Worm (Caenorhabditis elegans) whole organism, late embryonic: Measurements from ENCODE around the gene ccch-5.

Experiments
- ama-1 ChIP-seq: fragments of 150-350 bp; optimal IDR thresholded peaks from 2 replicates; lab custom pipeline; 2014
- ceh-30 ChIP-seq: fragments of 150-350 bp; optimal IDR thresholded peaks from 2 replicates; lab custom pipeline; 2014; ENCODE audit warnings: missing biosample characterization, missing genetic modification characterization
- ceh-48 ChIP-seq: sonication (generic microtip); optimal IDR thresholded peaks from 2 replicates; lab custom pipeline; 2016; ENCODE audit warnings: missing genetic modification characterization, inconsistent platforms, missing compliant biosample characterization
- dmd-4 ChIP-seq: sonication (generic microtip); optimal IDR thresholded peaks from 2 replicates; lab custom pipeline; 2016; ENCODE audit warnings: borderline replicate concordance, missing genetic modification characterization, missing compliant biosample characterization
- hlh-6 ChIP-seq: sonication (generic microtip); optimal IDR thresholded peaks from 2 replicates; lab custom pipeline; 2016; ENCODE audit warnings: missing genotype, missing genetic modification characterization, missing compliant biosample characterization
- lin-11 ChIP-seq: fragments of 200-800 bp; sonication (Bioruptor generic); optimal IDR thresholded peaks from 2 replicates; lab custom pipeline; 2018; ENCODE audit warnings: mild to moderate bottlenecking, missing genetic modification characterization, missing compliant biosample characterization
- nhr-11 ChIP-seq: fragments of 150-350 bp; optimal IDR thresholded peaks from 2 replicates; lab custom pipeline; 2014; ENCODE audit warnings: missing biosample characterization, missing genetic modification characterization
- sox-2 ChIP-seq: fragments of 200-800 bp; sonication (Bioruptor generic); IDR thresholded peaks from 2 replicates; pipeline ENCODE4 v1.3.6; 2022; ENCODE audit warnings: missing genetic modification reagents, missing genetic modification characterization, missing compliant biosample characterization

DNA sequence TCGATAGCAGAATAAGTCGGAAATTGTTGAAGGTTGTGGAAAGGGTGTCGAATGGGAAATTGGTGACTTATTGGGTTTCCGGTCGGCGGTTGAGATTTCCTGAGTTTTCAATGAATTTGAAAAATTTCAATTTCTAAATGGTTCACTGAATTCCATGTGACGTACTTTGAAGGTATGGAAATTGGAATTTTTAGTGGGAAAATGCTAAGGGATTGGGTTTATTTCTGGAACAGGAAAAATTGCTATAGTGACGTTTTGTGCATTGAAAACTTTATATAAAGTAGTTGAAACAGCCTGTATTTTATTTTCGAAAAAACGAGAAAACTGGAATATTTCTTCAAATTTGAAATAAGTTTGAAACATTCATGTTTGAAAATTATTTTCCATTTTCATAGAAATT lies 9.8 kb upstream of the ccch-5 start, which contains the start of gene pnc-2:
- no peak for TF ChIP-seq ceh-48 (tag; lab: Kevin White, UChicago)
- TF ChIP-seq nhr-11, result no peak
- no peak for TF ChIP-seq ceh-30
- TF ChIP-seq hlh-6 (tag; lab: Kevin White, UChicago), result no peak
- no peak for TF ChIP-seq lin-11 (tag; lab: Kevin White, UChicago)
- no peak for TF ChIP-seq ama-1
- no peak for TF ChIP-seq sox-2 (GFP tag; lab: Robert Waterston, UW)
- no peak for TF ChIP-seq dmd-4 (tag; lab: Kevin White, UChicago)
